ENCODE assay signal across 1 fruit fly cellular context in the genomic region with DNA sequence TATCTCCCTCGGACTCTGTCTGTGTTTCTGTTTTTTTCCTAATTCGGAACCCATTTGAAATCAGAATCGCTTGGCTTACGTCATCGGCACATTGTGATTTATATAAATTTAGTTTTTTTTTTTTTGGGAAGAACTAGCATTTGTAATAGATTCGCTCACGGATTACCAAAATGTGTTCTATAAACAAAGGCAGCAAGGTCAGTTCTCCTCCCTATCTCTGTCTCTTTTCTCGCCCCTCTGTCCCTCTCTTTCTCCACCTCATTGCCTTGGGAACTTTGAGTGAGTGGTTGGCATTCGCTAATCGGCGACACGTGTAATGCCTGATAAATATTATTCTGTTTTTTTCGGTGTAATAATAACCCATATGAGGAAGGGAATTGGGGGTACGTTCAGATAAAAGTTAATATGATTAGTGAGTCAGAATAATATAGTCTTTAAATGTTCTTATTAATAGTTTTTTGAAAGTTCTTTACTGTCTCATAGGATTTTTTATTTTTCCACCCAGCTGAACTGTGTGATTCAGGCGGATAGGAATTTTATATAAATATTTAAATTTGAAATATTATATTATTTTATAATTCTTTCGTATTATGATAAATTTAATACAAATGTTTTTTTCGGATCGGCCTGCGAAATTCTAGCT.
TF ChIP-seq lines count a peak whose summit lies in the region.

No protein-coding gene starts in this region.

TF ChIP-seq in whole organism, embryonic, 481 proteins besides CTCF, POLR2A, EP300 and RAD21 (continued from another document):
- TF ChIP-seq Dip3 (GFP tag; optimal IDR thresholded peaks at IDR 0.05; lab: Kevin White, UChicago) (no peak), CG10209 (GFP tag; optimal IDR thresholded peaks at IDR 0.05; lab: Kevin White, UChicago) (peak; percentile 30), pita (GFP tag; optimal IDR thresholded peaks at IDR 0.05; lab: Kevin White, UChicago) (no peak), PHDP (tag; optimal IDR thresholded peaks at IDR 0.05; lab: Kevin White, UChicago) (peak; percentile 19), gt (GFP tag; IDR thresholded peaks at IDR 0.05; lab: Robert Waterston, UW) (no peak), CG12769 (tag; optimal IDR thresholded peaks at IDR 0.05; lab: Kevin White, UChicago) (peak; percentile 85), HLH3B (GFP tag; IDR thresholded peaks at IDR 0.05; lab: Robert Waterston, UW) (no peak), Meics (GFP tag; optimal IDR thresholded peaks at IDR 0.05; lab: Kevin White, UChicago) (peak; percentile 47), chinmo (GFP tag; IDR thresholded peaks at IDR 0.05; lab: Robert Waterston, UW; ENCODE audit: partially characterized antibody) (peak; percentile 68; the same call in 1 of the 4 replicates), Ets65A (GFP tag; lab: Kevin White, UChicago) (no peak), CG4424 (GFP tag; optimal IDR thresholded peaks at IDR 0.05; lab: Kevin White, UChicago) (no peak), CG18619 (GFP tag; optimal IDR thresholded peaks at IDR 0.05; lab: Kevin White, UChicago) (peak; percentile 32), CG18599 (GFP tag; optimal IDR thresholded peaks at IDR 0.05; lab: Kevin White, UChicago) (peak; percentile 60), dysf (GFP tag; IDR thresholded peaks at IDR 0.05; lab: Robert Waterston, UW) (no peak), z (GFP tag; IDR thresholded peaks at IDR 0.05; lab: Robert Waterston, UW) (0 out of 3 replicates have a peak, but pooled peaks have one; percentile 34), Sry-β (GFP tag; optimal IDR thresholded peaks at IDR 0.05; lab: Kevin White, UChicago) (no peak), ssp (GFP tag; IDR thresholded peaks at IDR 0.05; lab: Robert Waterston, UW) (no peak), zfh1 (GFP tag; IDR thresholded peaks at IDR 0.05; lab: Robert Waterston, UW) (no peak), corto (GFP tag; optimal IDR thresholded peaks at IDR 0.05; lab: Kevin White, UChicago) (no peak), exex (tag; optimal IDR thresholded peaks at IDR 0.05; lab: Kevin White, UChicago) (peak; percentile 62), CG9727 (GFP tag; optimal IDR thresholded peaks at IDR 0.05; lab: Kevin White, UChicago) (peak; percentile 23), CG8388 (GFP tag; optimal IDR thresholded peaks at IDR 0.05; lab: Kevin White, UChicago) (no peak), CG1233 (GFP tag; optimal IDR thresholded peaks at IDR 0.05; lab: Kevin White, UChicago) (peak; percentile 5), jigr1 (GFP tag; IDR thresholded peaks at IDR 0.05; lab: Robert Waterston, UW) (no peak), aop (GFP tag; IDR thresholded peaks at IDR 0.05; lab: Robert Waterston, UW) (no peak), chn (GFP tag; optimal IDR thresholded peaks at IDR 0.05; lab: Kevin White, UChicago) (no peak), ftz-f1 (GFP tag; optimal IDR thresholded peaks at IDR 0.05; lab: Kevin White, UChicago) (peak; percentile 93), salm (tag; optimal IDR thresholded peaks at IDR 0.05; lab: Kevin White, UChicago) (no peak), chm (GFP tag; IDR thresholded peaks at IDR 0.05; lab: Robert Waterston, UW) (no peak), rib (GFP tag; IDR thresholded peaks at IDR 0.05; lab: Robert Waterston, UW) (peak; percentile 61), ara (GFP tag; IDR thresholded peaks at IDR 0.05; lab: Robert Waterston, UW) (no peak), MTF-1 (GFP tag; optimal IDR thresholded peaks at IDR 0.05; lab: Kevin White, UChicago; ENCODE audit: borderline replicate concordance) (no peak), Oaz (GFP tag; IDR thresholded peaks at IDR 0.05; lab: Robert Waterston, UW) (no peak), CG1603 (tag; optimal IDR thresholded peaks at IDR 0.05; lab: Kevin White, UChicago) (no peak), sens (GFP tag; lab: Kevin White, UChicago) (peak; percentile 68), CG12391 (tag; optimal IDR thresholded peaks at IDR 0.05; lab: Kevin White, UChicago) (no peak), twi (tag; optimal IDR thresholded peaks at IDR 0.05; lab: Kevin White, UChicago) (no peak), sd (tag; optimal IDR thresholded peaks at IDR 0.05; lab: Kevin White, UChicago) (peak; percentile 95), NC2β (GFP tag; optimal IDR thresholded peaks at IDR 0.05; lab: Kevin White, UChicago) (no peak), CG3281 (GFP tag; optimal IDR thresholded peaks at IDR 0.05; lab: Kevin White, UChicago) (peak; percentile 76), CG3847 (GFP tag; IDR thresholded peaks at IDR 0.05; lab: Robert Waterston, UW) (0 out of 2 replicates have a peak, but pooled peaks have one; percentile 8), CG6175 (GFP tag; IDR thresholded peaks at IDR 0.05; lab: Robert Waterston, UW) (no peak), vvl (GFP tag; IDR thresholded peaks at IDR 0.05; lab: Robert Waterston, UW) (0 out of 2 replicates have a peak, but pooled peaks have one; percentile 9), CoRest (tag; optimal IDR thresholded peaks at IDR 0.05; lab: Kevin White, UChicago) (no peak), grau (tag; optimal IDR thresholded peaks at IDR 0.05; lab: Kevin White, UChicago) (peak; percentile 57), CG3163 (GFP tag; optimal IDR thresholded peaks at IDR 0.05; lab: Kevin White, UChicago) (no peak), tll (GFP tag; optimal IDR thresholded peaks at IDR 0.05; lab: Kevin White, UChicago) (peak in 1 of 2 experiments; percentile 9), abd-A (tag; optimal IDR thresholded peaks at IDR 0.05; lab: Kevin White, UChicago) (peak; percentile 44), CG17361 (GFP tag; IDR thresholded peaks at IDR 0.05; lab: Robert Waterston, UW) (peak; percentile 27; the same call in 1 of the 3 replicates), CG7963 (GFP tag; IDR thresholded peaks at IDR 0.05; lab: Robert Waterston, UW; ENCODE audit: partially characterized antibody) (no peak), mirr (GFP tag; optimal IDR thresholded peaks at IDR 0.05; lab: Kevin White, UChicago) (peak; percentile 32), Atf3 (GFP tag; optimal IDR thresholded peaks at IDR 0.05; lab: Kevin White, UChicago) (no peak), CG8290 (GFP tag; optimal IDR thresholded peaks at IDR 0.05; lab: Kevin White, UChicago) (no peak), CG8290 (tag; optimal IDR thresholded peaks at IDR 0.05; lab: Kevin White, UChicago) (peak in 1 of 2 experiments; percentile 41), Aef1 (GFP tag; IDR thresholded peaks at IDR 0.05; lab: Robert Waterston, UW) (no peak), CG7357 (GFP tag; IDR thresholded peaks at IDR 0.05; lab: Robert Waterston, UW) (no peak), fd3F (GFP tag; optimal IDR thresholded peaks at IDR 0.05; lab: Kevin White, UChicago) (no peak), BtbVII (GFP tag; optimal IDR thresholded peaks at IDR 0.05; lab: Kevin White, UChicago) (no peak), ewg (GFP tag; optimal IDR thresholded peaks at IDR 0.05; lab: Kevin White, UChicago) (no peak), CG14050 (GFP tag; IDR thresholded peaks at IDR 0.05; lab: Robert Waterston, UW) (no peak), Stat92E (GFP tag; optimal IDR thresholded peaks at IDR 0.05; lab: Kevin White, UChicago) (peak in 1 of 3 experiments; percentile 41), pnt (GFP tag; optimal IDR thresholded peaks at IDR 0.05; lab: Kevin White, UChicago) (no peak), Trl (optimal IDR thresholded peaks at IDR 0.05; lab: Kevin White, UChicago) (peak in 1 of 2 experiments; percentile 9), Trl (GFP tag; optimal IDR thresholded peaks at IDR 0.05; lab: Kevin White, UChicago) (no peak), zfh2 (GFP tag; optimal IDR thresholded peaks at IDR 0.05; lab: Kevin White, UChicago) (no peak), Six4 (GFP tag; optimal IDR thresholded peaks at IDR 0.05; lab: Kevin White, UChicago) (no peak), CG7928 (GFP tag; optimal IDR thresholded peaks at IDR 0.05; lab: Kevin White, UChicago) (no peak), D19B (GFP tag; optimal IDR thresholded peaks at IDR 0.05; lab: Kevin White, UChicago) (peak; percentile 65), CG34376 (GFP tag; optimal IDR thresholded peaks at IDR 0.05; lab: Kevin White, UChicago) (peak; percentile 75), CG30403 (GFP tag; optimal IDR thresholded peaks at IDR 0.05; lab: Kevin White, UChicago) (no peak), E2f2 (GFP tag; IDR thresholded peaks at IDR 0.05; lab: Robert Waterston, UW) (no peak), Hand (GFP tag; optimal IDR thresholded peaks at IDR 0.05; lab: Kevin White, UChicago) (no peak), Elba2 (GFP tag; optimal IDR thresholded peaks at IDR 0.05; lab: Kevin White, UChicago) (no peak), Neu2 (GFP tag; optimal IDR thresholded peaks at IDR 0.05; lab: Kevin White, UChicago; ENCODE audit: borderline replicate concordance) (no peak), pfk (GFP tag; optimal IDR thresholded peaks at IDR 0.05; lab: Kevin White, UChicago) (no peak), sug (tag; optimal IDR thresholded peaks at IDR 0.05; lab: Kevin White, UChicago) (peak; percentile 14), Vsx1 (GFP tag; optimal IDR thresholded peaks at IDR 0.05; lab: Kevin White, UChicago) (no peak), CG4404 (GFP tag; IDR thresholded peaks at IDR 0.05; lab: Robert Waterston, UW) (no peak), CG18764 (GFP tag; optimal IDR thresholded peaks at IDR 0.05; lab: Kevin White, UChicago) (no peak), CG10147 (GFP tag; optimal IDR thresholded peaks at IDR 0.05; lab: Kevin White, UChicago) (peak; percentile 8), CG31224 (GFP tag; IDR thresholded peaks at IDR 0.05; lab: Robert Waterston, UW) (no peak), Lpt (GFP tag; optimal IDR thresholded peaks at IDR 0.05; lab: Kevin White, UChicago) (no peak), CG8359 (GFP tag; optimal IDR thresholded peaks at IDR 0.05; lab: Kevin White, UChicago; ENCODE audit: borderline replicate concordance) (no peak), CG13296 (GFP tag; optimal IDR thresholded peaks at IDR 0.05; lab: Kevin White, UChicago) (no peak), stwl (tag; optimal IDR thresholded peaks at IDR 0.05; lab: Kevin White, UChicago) (no peak), CG12659 (GFP tag; optimal IDR thresholded peaks at IDR 0.05; lab: Kevin White, UChicago) (peak; percentile 7), CG3838 (GFP tag; optimal IDR thresholded peaks at IDR 0.05; lab: Kevin White, UChicago) (no peak), vnd (GFP tag; IDR thresholded peaks at IDR 0.05; lab: Robert Waterston, UW; ENCODE audit: partially characterized antibody) (no peak), jing (GFP tag; optimal IDR thresholded peaks at IDR 0.05; lab: Kevin White, UChicago) (no peak), Awh (GFP tag; IDR thresholded peaks at IDR 0.05; lab: Robert Waterston, UW) (no peak), gcm (GFP tag; optimal IDR thresholded peaks at IDR 0.05; lab: Kevin White, UChicago) (no peak), gem (tag; optimal IDR thresholded peaks at IDR 0.05; lab: Kevin White, UChicago) (peak; percentile 33), CG1832 (GFP tag; optimal IDR thresholded peaks at IDR 0.05; lab: Kevin White, UChicago) (peak; percentile 46), CG7839 (tag; optimal IDR thresholded peaks at IDR 0.05; lab: Kevin White, UChicago) (peak; percentile 23), wek (GFP tag; optimal IDR thresholded peaks at IDR 0.05; lab: Kevin White, UChicago) (no peak), ATbp (GFP tag; optimal IDR thresholded peaks at IDR 0.05; lab: Kevin White, UChicago) (no peak), tup (GFP tag; optimal IDR thresholded peaks at IDR 0.05; lab: Kevin White, UChicago) (no peak), CG11247 (GFP tag; IDR thresholded peaks at IDR 0.05; lab: Robert Waterston, UW) (no peak), CG9437 (GFP tag; optimal IDR thresholded peaks at IDR 0.05; lab: Kevin White, UChicago) (no peak), az2 (GFP tag; optimal IDR thresholded peaks at IDR 0.05; lab: Kevin White, UChicago) (no peak), Dad (GFP tag; optimal IDR thresholded peaks at IDR 0.05; lab: Kevin White, UChicago) (no peak), her (GFP tag; optimal IDR thresholded peaks at IDR 0.05; lab: Kevin White, UChicago) (no peak), ash1 (GFP tag; optimal IDR thresholded peaks at IDR 0.05; lab: Kevin White, UChicago) (no peak), repo (GFP tag; optimal IDR thresholded peaks at IDR 0.05; lab: Kevin White, UChicago) (no peak), Pdp1 (GFP tag; optimal IDR thresholded peaks at IDR 0.05; lab: Kevin White, UChicago) (peak in 1 of 2 experiments; percentile 89), gro (GFP tag; optimal IDR thresholded peaks at IDR 0.05; lab: Kevin White, UChicago) (peak; percentile 25), CG3995 (GFP tag; optimal IDR thresholded peaks at IDR 0.05; lab: Kevin White, UChicago) (no peak), eyg (GFP tag; optimal IDR thresholded peaks at IDR 0.05; lab: Kevin White, UChicago) (no peak), maf-S (GFP tag; optimal IDR thresholded peaks at IDR 0.05; lab: Kevin White, UChicago) (no peak), CG12071 (GFP tag; optimal IDR thresholded peaks at IDR 0.05; lab: Kevin White, UChicago) (no peak), B-H1 (GFP tag; IDR thresholded peaks at IDR 0.05; lab: Robert Waterston, UW) (no peak), wdn (GFP tag; IDR thresholded peaks at IDR 0.05; lab: Robert Waterston, UW) (no peak), klu (GFP tag; IDR thresholded peaks at IDR 0.05; lab: Robert Waterston, UW) (no peak), Hey (tag; optimal IDR thresholded peaks at IDR 0.05; lab: Kevin White, UChicago) (peak; percentile 29), ac (GFP tag; optimal IDR thresholded peaks at IDR 0.05; lab: Kevin White, UChicago) (no peak), Med (GFP tag; lab: Kevin White, UChicago) (peak; percentile 83), CG10979 (tag; optimal IDR thresholded peaks at IDR 0.05; lab: Kevin White, UChicago) (no peak), trem (tag; optimal IDR thresholded peaks at IDR 0.05; lab: Kevin White, UChicago) (no peak), CG14965 (GFP tag; optimal IDR thresholded peaks at IDR 0.05; lab: Kevin White, UChicago; ENCODE audit: borderline replicate concordance) (no peak), row (GFP tag; IDR thresholded peaks at IDR 0.05; lab: Robert Waterston, UW) (no peak), nom (GFP tag; optimal IDR thresholded peaks at IDR 0.05; lab: Kevin White, UChicago) (no peak), CG6854 (GFP tag; optimal IDR thresholded peaks at IDR 0.05; lab: Kevin White, UChicago) (no peak), crol (GFP tag; IDR thresholded peaks at IDR 0.05; lab: Robert Waterston, UW) (peak; percentile 15; the same call in 1 of the 2 replicates), CG2120 (GFP tag; optimal IDR thresholded peaks at IDR 0.05; lab: Kevin White, UChicago) (peak; percentile 6)
